Worm (Caenorhabditis elegans) whole organism, late embryonic: ENCODE measurements around the gene cyp-33C4.

Source experiments
- ceh-45 ChIP-seq: fragments of 200-800 bp; sonication (Bioruptor generic); IDR thresholded peaks from 2 replicates; pipeline ENCODE4 v1.3.6; 2022; ENCODE audit warnings: missing genetic modification reagents, missing genetic modification characterization, missing compliant biosample characterization
- npax-4 ChIP-seq: sonication (generic microtip); optimal IDR thresholded peaks from 2 replicates; lab custom pipeline; 2016; ENCODE audit warnings: missing genetic modification characterization, missing compliant biosample characterization
- pha-4 ChIP-seq: fragments of 150-350 bp; optimal IDR thresholded peaks from 2 replicates; lab custom pipeline; 2018; ENCODE audit warnings: missing biosample characterization, missing genetic modification reagents, missing genetic modification characterization
- sox-2 ChIP-seq: fragments of 200-800 bp; sonication (Bioruptor generic); IDR thresholded peaks from 2 replicates; pipeline ENCODE4 v1.3.6; 2022; ENCODE audit warnings: missing genetic modification reagents, missing genetic modification characterization, missing compliant biosample characterization

ce11 chrV:2221764-2222163 lies 14.2 kb upstream of the cyp-33C4 start, which contains the start of gene nhr-128:
- TF ChIP-seq npax-4 (no peak), sox-2 (GFP tag; lab: Robert Waterston, UW) (no peak), ceh-45 (GFP tag; lab: Robert Waterston, UW) (no peak), pha-4 (tag; lab: Kevin White, UChicago) (no peak)
